Fruit fly (Drosophila melanogaster): ENCODE data around the gene CG6576.

Gene CG6576

DNA sequence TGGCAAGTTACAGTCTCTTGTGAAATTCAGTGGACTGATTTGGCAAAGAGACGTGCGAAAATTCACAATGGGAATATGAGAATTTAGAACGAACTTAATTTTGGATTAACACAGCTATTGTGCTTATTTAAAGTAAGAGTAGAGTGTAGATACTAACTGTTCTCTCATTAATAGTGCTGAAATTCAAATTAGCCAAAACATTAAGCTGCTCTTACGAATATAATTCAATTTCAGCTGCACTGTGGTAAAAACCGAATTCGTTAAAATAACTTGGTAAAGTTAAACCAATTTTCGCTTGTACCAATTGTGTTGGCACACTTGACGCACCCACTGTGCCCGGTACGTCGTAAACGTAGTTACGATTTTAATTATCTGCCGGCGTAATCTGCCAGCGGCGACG is 12.1 kb downstream of the CG6576 start (continued):
- TF ChIP-seq CG9609 (GFP tag; optimal IDR thresholded peaks at IDR 0.05) (peak; percentile 16), CG6683 (GFP tag; optimal IDR thresholded peaks at IDR 0.05) (no peak), sr (GFP tag; IDR thresholded peaks at IDR 0.05) (no peak), yki (optimal IDR thresholded peaks at IDR 0.05) (no peak), ci (GFP tag; IDR thresholded peaks at IDR 0.05) (no peak), B-H2 (GFP tag; optimal IDR thresholded peaks at IDR 0.05) (no peak), CG3847 (GFP tag; IDR thresholded peaks at IDR 0.05) (peak; percentile 59), CG3281 (GFP tag; optimal IDR thresholded peaks at IDR 0.05) (peak; percentile 70), Sox102F (GFP tag; optimal IDR thresholded peaks at IDR 0.05) (peak; percentile 21), C15 (GFP tag; IDR thresholded peaks at IDR 0.05) (no peak), insv (GFP tag; optimal IDR thresholded peaks at IDR 0.05) (no peak), CG3407 (GFP tag; optimal IDR thresholded peaks at IDR 0.05) (no peak), CG42726 (GFP tag; IDR thresholded peaks at IDR 0.05; ENCODE audit: partially characterized antibody) (no peak), CG14860 (GFP tag; IDR thresholded peaks at IDR 0.05; ENCODE audit: partially characterized antibody) (no peak), Med (GFP tag) (peak; percentile 85), ab (GFP tag; optimal IDR thresholded peaks at IDR 0.05) (no peak), D (optimal IDR thresholded peaks at IDR 0.05) (no peak), D (GFP tag; optimal IDR thresholded peaks at IDR 0.05) (no peak), Hr3 (GFP tag; optimal IDR thresholded peaks at IDR 0.05) (no peak), gem (tag; optimal IDR thresholded peaks at IDR 0.05) (peak; percentile 60), toy (GFP tag; IDR thresholded peaks at IDR 0.05) (no peak), CG6854 (GFP tag; optimal IDR thresholded peaks at IDR 0.05) (peak; percentile 20), vnd (GFP tag; IDR thresholded peaks at IDR 0.05; ENCODE audit: partially characterized antibody) (no peak), CG3995 (GFP tag; optimal IDR thresholded peaks at IDR 0.05) (no peak), slou (GFP tag; optimal IDR thresholded peaks at IDR 0.05) (no peak), YL-1 (GFP tag; optimal IDR thresholded peaks at IDR 0.05) (no peak), CG12219 (GFP tag; optimal IDR thresholded peaks at IDR 0.05) (peak; percentile 35), Awh (GFP tag; IDR thresholded peaks at IDR 0.05) (no peak), D19A (tag; optimal IDR thresholded peaks at IDR 0.05) (no peak), fu2 (GFP tag; optimal IDR thresholded peaks at IDR 0.05) (peak; percentile 46), ac (GFP tag; optimal IDR thresholded peaks at IDR 0.05) (no peak), ttk (GFP tag; IDR thresholded peaks at IDR 0.05) (no peak), CG14965 (GFP tag; optimal IDR thresholded peaks at IDR 0.05; ENCODE audit: borderline replicate concordance) (no peak), wek (GFP tag; optimal IDR thresholded peaks at IDR 0.05) (no peak), ase (GFP tag; IDR thresholded peaks at IDR 0.05) (no peak), Six4 (GFP tag; optimal IDR thresholded peaks at IDR 0.05) (no peak), wdn (GFP tag; IDR thresholded peaks at IDR 0.05) (no peak), CG6813 (GFP tag; optimal IDR thresholded peaks at IDR 0.05) (no peak), CG17802 (tag; optimal IDR thresholded peaks at IDR 0.05) (no peak), CG2116 (GFP tag; optimal IDR thresholded peaks at IDR 0.05) (no peak), ham (GFP tag; IDR thresholded peaks at IDR 0.05) (no peak), hkb (optimal IDR thresholded peaks at IDR 0.05) (no peak), hkb (GFP tag; IDR thresholded peaks at IDR 0.05) (no peak), Lim3 (GFP tag; IDR thresholded peaks at IDR 0.05) (no peak), Taf1 (GFP tag; IDR thresholded peaks at IDR 0.05) (no peak), CG18011 (GFP tag; optimal IDR thresholded peaks at IDR 0.05) (peak; percentile 12), Lhr (GFP tag; optimal IDR thresholded peaks at IDR 0.05) (no peak), CG3726 (GFP tag; IDR thresholded peaks at IDR 0.05) (no peak), CG7357 (GFP tag; IDR thresholded peaks at IDR 0.05) (0 out of 3 replicates have a peak, but pooled peaks have one; percentile 15), CG8290 (GFP tag; optimal IDR thresholded peaks at IDR 0.05) (no peak), CG8290 (tag; optimal IDR thresholded peaks at IDR 0.05) (peak in 1 of 2 experiments; percentile 65), pros (GFP tag; optimal IDR thresholded peaks at IDR 0.05) (no peak), cwo (GFP tag; optimal IDR thresholded peaks at IDR 0.05) (peak; percentile 58)
